Worm (Caenorhabditis elegans) whole organism, late embryonic: ENCODE results near the gene cest-2.2.
A peak's percentile ranks its signal among the peaks of the same experiment; 100 is the strongest.

Experiments used
- K02D7.2 ChIP-seq: sonication (generic microtip); optimal IDR thresholded peaks from 2 replicates; lab custom pipeline; 2017; ENCODE audit warnings: mild to moderate bottlenecking, missing genetic modification characterization, missing compliant biosample characterization
- T23F11.4 ChIP-seq: fragments of 200-800 bp; sonication (Bioruptor generic); optimal IDR thresholded peaks from 2 replicates; lab custom pipeline; 2018; ENCODE audit warnings: mild to moderate bottlenecking, missing genetic modification characterization, missing compliant biosample characterization
- ahr-1 ChIP-seq: sonication (generic microtip); optimal IDR thresholded peaks from 2 replicates; lab custom pipeline; 2016; ENCODE audit warnings: missing genetic modification characterization, missing compliant biosample characterization
- ama-1 ChIP-seq: fragments of 150-350 bp; optimal IDR thresholded peaks from 2 replicates; lab custom pipeline; 2014
- ceh-22 ChIP-seq: sonication (generic microtip); optimal IDR thresholded peaks from 2 replicates; lab custom pipeline; 2017; ENCODE audit warnings: missing biosample characterization, missing genetic modification characterization
- ceh-6 ChIP-seq: fragments of 200-800 bp; sonication (Bioruptor generic); optimal IDR thresholded peaks from 2 replicates; lab custom pipeline; 2018; ENCODE audit warnings: mild to moderate bottlenecking, missing genetic modification characterization, missing compliant biosample characterization
- ceh-9 ChIP-seq: sonication (generic microtip); optimal IDR thresholded peaks from 2 replicates; lab custom pipeline; 2016; ENCODE audit warnings: mild to moderate bottlenecking, missing genetic modification characterization, inconsistent platforms, missing compliant biosample characterization
- elt-2 ChIP-seq: sonication (generic microtip); optimal IDR thresholded peaks from 2 replicates; lab custom pipeline; 2016; ENCODE audit warnings: missing genetic modification reagents, missing genetic modification characterization, missing compliant biosample characterization
- fkh-10 ChIP-seq: fragments of 150-350 bp; optimal IDR thresholded peaks from 2 replicates; lab custom pipeline; 2014; ENCODE audit warnings: missing biosample characterization, missing genetic modification reagents, missing genetic modification characterization
- gmeb-2 ChIP-seq: sonication (generic microtip); optimal IDR thresholded peaks from 2 replicates; lab custom pipeline; 2016; ENCODE audit warnings: missing genetic modification characterization, inconsistent platforms, missing compliant biosample characterization
- hlh-13 ChIP-seq: fragments of 200-800 bp; sonication (Bioruptor generic); optimal IDR thresholded peaks from 2 replicates; lab custom pipeline; 2018; ENCODE audit warnings: mild to moderate bottlenecking, missing genetic modification characterization, missing compliant biosample characterization
- hlh-15 ChIP-seq: sonication (generic microtip); optimal IDR thresholded peaks from 2 replicates; lab custom pipeline; 2016; ENCODE audit warnings: missing genetic modification characterization, missing compliant biosample characterization
- hlh-30 ChIP-seq: sonication (generic microtip); optimal IDR thresholded peaks from 2 replicates; lab custom pipeline; 2017; ENCODE audit warnings: antibody characterized with exemption, missing genetic modification characterization, missing compliant biosample characterization; ENCODE audit not compliant: insufficient read depth
- hlh-6 ChIP-seq: sonication (generic microtip); optimal IDR thresholded peaks from 2 replicates; lab custom pipeline; 2016; ENCODE audit warnings: missing genotype, missing genetic modification characterization, missing compliant biosample characterization
- hlh-8 ChIP-seq: sonication (generic microtip); optimal IDR thresholded peaks from 2 replicates; lab custom pipeline; 2016; ENCODE audit warnings: missing genotype, missing genetic modification characterization, missing compliant biosample characterization
- madf-2 ChIP-seq: sonication (generic microtip); optimal IDR thresholded peaks from 2 replicates; lab custom pipeline; 2017; ENCODE audit warnings: missing genetic modification characterization, missing compliant biosample characterization
- nhr-11 ChIP-seq: fragments of 150-350 bp; optimal IDR thresholded peaks from 2 replicates; lab custom pipeline; 2014; ENCODE audit warnings: missing biosample characterization, missing genetic modification characterization
- odd-2 ChIP-seq: sonication (generic microtip); optimal IDR thresholded peaks from 2 replicates; lab custom pipeline; 2017; ENCODE audit warnings: antibody characterized with exemption, mild to moderate bottlenecking, missing genetic modification characterization, missing compliant biosample characterization
- pag-3 ChIP-seq: sonication (generic microtip); optimal IDR thresholded peaks from 2 replicates; lab custom pipeline; 2016; ENCODE audit warnings: missing compliant biosample characterization, missing genetic modification characterization, borderline replicate concordance
- pat-9 ChIP-seq: fragments of 200-800 bp; sonication (Bioruptor generic); optimal IDR thresholded peaks from 2 replicates; lab custom pipeline; 2018; ENCODE audit warnings: mild to moderate bottlenecking, missing genetic modification characterization, moderate library complexity, missing compliant biosample characterization
- pax-1 ChIP-seq: fragments of 150-350 bp; optimal IDR thresholded peaks from 2 replicates; lab custom pipeline; 2014; ENCODE audit warnings: missing biosample characterization, missing genetic modification characterization
- pros-1 ChIP-seq: fragments of 150-350 bp; optimal IDR thresholded peaks from 2 replicates; lab custom pipeline; 2014; ENCODE audit warnings: missing biosample characterization, missing genetic modification reagents, missing genetic modification characterization
- ref-2 ChIP-seq: sonication (generic microtip); optimal IDR thresholded peaks from 2 replicates; lab custom pipeline; 2016; ENCODE audit warnings: missing genetic modification characterization, missing compliant biosample characterization
- rnt-1 ChIP-seq: sonication (generic microtip); optimal IDR thresholded peaks from 2 replicates; lab custom pipeline; 2016; ENCODE audit warnings: missing genetic modification characterization, missing compliant biosample characterization
- tbx-7 ChIP-seq: sonication (generic microtip); optimal IDR thresholded peaks from 2 replicates; lab custom pipeline; 2016; ENCODE audit warnings: missing genotype, missing genetic modification characterization, missing compliant biosample characterization
- unc-3 ChIP-seq, 2 experiments: fragments of 200-800 bp in 1 of 2; sonication (Bioruptor generic) in 1 of 2; sonication (generic microtip) in 1 of 2; conservative IDR thresholded peaks in 1 of 2; optimal IDR thresholded peaks in 1 of 2; 2 replicates each; pipeline versions ENCODE4 v1.3.6 to Lab custom; 2016 to 2022; ENCODE audit warnings: missing compliant biosample characterization in 2 of 2, missing genetic modification characterization in 2 of 2, missing genetic modification reagents in 1 of 2
- unc-42 ChIP-seq: sonication (generic microtip); optimal IDR thresholded peaks from 2 replicates; lab custom pipeline; 2016; ENCODE audit warnings: missing genotype, missing genetic modification characterization, missing compliant biosample characterization
- unc-86 ChIP-seq: sonication (generic microtip); optimal IDR thresholded peaks from 2 replicates; lab custom pipeline; 2016; ENCODE audit warnings: missing genetic modification characterization, missing compliant biosample characterization

Gene cest-2.2

ce11 chrV:14127834-14128233 is 47.3 kb downstream of the cest-2.2 start:
- TF ChIP-seq ahr-1 (tag; lab: Kevin White, UChicago) (no peak), unc-42 (peak; percentile 69)

ce11 chrV:14126341-14126924 is 48.7 kb downstream of the cest-2.2 start:
- TF ChIP-seq pax-1 (tag; lab: Kevin White, UChicago) (no peak), unc-3 (GFP tag; conservative IDR thresholded peaks at IDR 0.05; lab: Robert Waterston, UW) (no peak), unc-3 (tag; optimal IDR thresholded peaks at IDR 0.05; lab: Kevin White, UChicago) (no peak), hlh-30 (tag; lab: Kevin White, UChicago) (no peak), unc-42 (peak; percentile 77), unc-86 (no peak), ceh-22 (tag; lab: Kevin White, UChicago) (no peak), odd-2 (tag; lab: Kevin White, UChicago) (no peak), ama-1 (lab: Kevin White, UChicago) (no peak), hlh-6 (tag; lab: Kevin White, UChicago) (peak; percentile 9), T23F11.4 (GFP tag; lab: Kevin White, UChicago) (no peak)
- TF ChIP-seq, all 69 proteins: peak for 2

ce11 chrV:14123176-14123575 is 52.0 kb downstream of the cest-2.2 start:
- TF ChIP-seq nhr-11 (tag; lab: Kevin White, UChicago) (no peak), pros-1 (tag; lab: Kevin White, UChicago) (no peak), madf-2 (tag; lab: Kevin White, UChicago) (no peak), hlh-8 (tag; lab: Kevin White, UChicago) (no peak), elt-2 (tag; lab: Kevin White, UChicago) (no peak), pat-9 (tag; lab: Kevin White, UChicago) (no peak), hlh-15 (no peak), K02D7.2 (tag; lab: Kevin White, UChicago) (no peak), hlh-30 (tag; lab: Kevin White, UChicago) (no peak), ceh-6 (no peak), ceh-9 (no peak), hlh-13 (GFP tag; lab: Kevin White, UChicago) (no peak), pag-3 (no peak), gmeb-2 (tag; lab: Kevin White, UChicago) (no peak), fkh-10 (GFP tag; lab: Kevin White, UChicago) (no peak), tbx-7 (no peak), rnt-1 (no peak), ref-2 (no peak), hlh-6 (tag; lab: Kevin White, UChicago) (no peak), unc-42 (no peak)
